Fruit fly (Drosophila melanogaster): Measurements from ENCODE around the gene CG34263.

Gene CG34263

dm6 chr3L:224004-224951 lies 41.4 kb downstream of the CG34263 start (continued):
- TF ChIP-seq sens-2 (GFP tag; IDR thresholded peaks at IDR 0.05): no peak

- TF ChIP-seq trem (tag; optimal IDR thresholded peaks at IDR 0.05) (peak; percentile 33), CG32532 (GFP tag; IDR thresholded peaks at IDR 0.05) (peak; percentile 93), Optix (GFP tag; IDR thresholded peaks at IDR 0.05) (peak; percentile 71), fd3F (GFP tag; optimal IDR thresholded peaks at IDR 0.05) (peak; percentile 81), CG18011 (GFP tag; optimal IDR thresholded peaks at IDR 0.05) (peak; percentile 57), sqz (GFP tag; optimal IDR thresholded peaks at IDR 0.05) (peak; percentile 24), Dek (tag; optimal IDR thresholded peaks at IDR 0.05) (peak; percentile 92), Ada2b (GFP tag; IDR thresholded peaks at IDR 0.05) (peak; percentile 71), Hmr (GFP tag; optimal IDR thresholded peaks at IDR 0.05) (peak; percentile 80), Bgb (GFP tag; IDR thresholded peaks at IDR 0.05; ENCODE audit: partially characterized antibody) (no peak), CG16813 (GFP tag; IDR thresholded peaks at IDR 0.05; ENCODE audit: partially characterized antibody) (no peak), CG33213 (GFP tag; optimal IDR thresholded peaks at IDR 0.05) (peak; percentile 31), Meics (GFP tag; optimal IDR thresholded peaks at IDR 0.05) (peak; percentile 89), stwl (tag; optimal IDR thresholded peaks at IDR 0.05) (peak; percentile 2), otp (GFP tag; IDR thresholded peaks at IDR 0.05) (no peak), CG11723 (GFP tag; optimal IDR thresholded peaks at IDR 0.05) (peak; percentile 62), Hr3 (GFP tag; optimal IDR thresholded peaks at IDR 0.05) (peak; percentile 87), salm (tag; optimal IDR thresholded peaks at IDR 0.05) (peak; percentile 28), CG1024 (GFP tag; IDR thresholded peaks at IDR 0.05) (peak; percentile 55; the same call in 1 of the 2 replicates), pum (GFP tag; optimal IDR thresholded peaks at IDR 0.05) (peak; percentile 78), Jarid2 (GFP tag; optimal IDR thresholded peaks at IDR 0.05) (peak; percentile 27), TFAM (GFP tag; optimal IDR thresholded peaks at IDR 0.05) (peak; percentile 31), ewg (GFP tag; optimal IDR thresholded peaks at IDR 0.05) (peak; percentile 66), BEAF-32 (GFP tag; optimal IDR thresholded peaks at IDR 0.05) (peak; percentile 37), chinmo (GFP tag; IDR thresholded peaks at IDR 0.05; ENCODE audit: partially characterized antibody) (no peak), Dad (GFP tag; optimal IDR thresholded peaks at IDR 0.05) (peak; percentile 55), cad (GFP tag; optimal IDR thresholded peaks at IDR 0.05) (no peak), fd96Cb (tag; optimal IDR thresholded peaks at IDR 0.05) (peak; percentile 81), kay (GFP tag; optimal IDR thresholded peaks at IDR 0.05) (peak; percentile 68), sna (GFP tag; IDR thresholded peaks at IDR 0.05; ENCODE audit: partially characterized antibody) (peak; percentile 19; the same call in 1 of the 2 replicates), eyg (GFP tag; optimal IDR thresholded peaks at IDR 0.05) (peak; percentile 48), Kr (GFP tag; optimal IDR thresholded peaks at IDR 0.05) (no peak), CG12155 (GFP tag; optimal IDR thresholded peaks at IDR 0.05) (peak; percentile 87), CG10959 (GFP tag; IDR thresholded peaks at IDR 0.05) (0 out of 2 replicates have a peak, but pooled peaks have one; percentile 21), slbo (GFP tag; IDR thresholded peaks at IDR 0.05) (peak; percentile 93), CG17186 (GFP tag; optimal IDR thresholded peaks at IDR 0.05) (peak; percentile 37), CG12769 (tag; optimal IDR thresholded peaks at IDR 0.05) (peak; percentile 80), lilli (GFP tag; optimal IDR thresholded peaks at IDR 0.05) (peak; percentile 92), CG2199 (GFP tag; IDR thresholded peaks at IDR 0.05) (0 out of 3 replicates have a peak, but pooled peaks have one; percentile 57), vnd (GFP tag; IDR thresholded peaks at IDR 0.05; ENCODE audit: partially characterized antibody) (no peak), Dbx (GFP tag; IDR thresholded peaks at IDR 0.05) (peak; percentile 86), chn (GFP tag; optimal IDR thresholded peaks at IDR 0.05) (peak; percentile 84), sr (GFP tag; IDR thresholded peaks at IDR 0.05) (no peak)
Observed at dm6 chr3L:223019-223902, 42.4 kb downstream of the CG34263 start, which contains the start of the genes pyx and CG33229. Gene pyx, minus strand, starts transcription at chr3L:223069. Gene CG33229, plus strand, starts transcription at chr3L:223852.

All from whole organism, embryonic.